Worm (Caenorhabditis elegans) whole organism, L3 larva: ENCODE data around the gene Y75B8A.7.
A peak's percentile ranks its signal among the peaks of the same experiment; 100 is the strongest.

ENCODE experiments used
- ceh-16 ChIP-seq: sonication (generic microtip); optimal IDR thresholded peaks from 2 replicates; lab custom pipeline; 2017; ENCODE audit warnings: missing biosample characterization, missing genetic modification characterization
- ceh-28 ChIP-seq: fragments of 150-350 bp; optimal IDR thresholded peaks from 2 replicates; lab custom pipeline; 2014; ENCODE audit warnings: missing biosample characterization, missing genetic modification reagents, missing genetic modification characterization
- ceh-82 ChIP-seq: fragments of 150-350 bp; optimal IDR thresholded peaks from 2 replicates; lab custom pipeline; 2014; ENCODE audit warnings: missing biosample characterization, missing genetic modification characterization
- ceh-9 ChIP-seq: sonication (generic microtip); optimal IDR thresholded peaks from 2 replicates; lab custom pipeline; 2018; ENCODE audit warnings: missing biosample characterization, missing genetic modification characterization
- daf-12 ChIP-seq: fragments of 150-350 bp; optimal IDR thresholded peaks from 2 replicates; lab custom pipeline; 2014; ENCODE audit warnings: missing biosample characterization, missing genetic modification reagents, missing genetic modification characterization
- egl-27 ChIP-seq: sonication (generic microtip); optimal IDR thresholded peaks from 4 replicates; lab custom pipeline; 2017; ENCODE audit warnings: missing biosample characterization, missing genetic modification reagents, missing genetic modification characterization
- egl-5 ChIP-seq: fragments of 150-350 bp; optimal IDR thresholded peaks from 2 replicates; lab custom pipeline; 2017; ENCODE audit warnings: missing biosample characterization, missing genetic modification reagents, missing genetic modification characterization, inconsistent platforms
- elt-2 ChIP-seq: sonication (generic microtip); optimal IDR thresholded peaks from 2 replicates; lab custom pipeline; 2016; ENCODE audit warnings: missing genetic modification reagents, mild to moderate bottlenecking, missing genetic modification characterization, missing compliant biosample characterization
- elt-3 ChIP-seq, 3 experiments: fragments of 150-350 bp in 1 of 3; sonication (generic microtip) in 2 of 3; optimal IDR thresholded peaks; 2 replicates in 2 of 3; 4 replicates in 1 of 3; lab custom pipeline; 2014 to 2017; ENCODE audit warnings: missing biosample characterization in 3 of 3, missing genetic modification characterization in 3 of 3
- eor-1 ChIP-seq, 2 experiments: fragments of 150-350 bp; optimal IDR thresholded peaks; 2 replicates each; lab custom pipeline; 2014 to 2018; ENCODE audit warnings: missing biosample characterization in 2 of 2, missing genetic modification characterization in 2 of 2
- fkh-10 ChIP-seq: sonication (generic microtip); optimal IDR thresholded peaks from 2 replicates; lab custom pipeline; 2017; ENCODE audit warnings: missing biosample characterization, missing genetic modification reagents, missing genetic modification characterization
- fkh-2 ChIP-seq: fragments of 150-350 bp; optimal IDR thresholded peaks from 2 replicates; lab custom pipeline; 2014; ENCODE audit warnings: missing biosample characterization, missing genetic modification reagents, missing genetic modification characterization
- fos-1 ChIP-seq: fragments of 150-350 bp; optimal IDR thresholded peaks from 2 replicates; lab custom pipeline; 2014; ENCODE audit warnings: missing biosample characterization, missing genetic modification characterization
- hmg-11 ChIP-seq: sonication (generic microtip); optimal IDR thresholded peaks from 2 replicates; lab custom pipeline; 2016; ENCODE audit warnings: missing genetic modification characterization, missing compliant biosample characterization
- jun-1 ChIP-seq: fragments of 150-350 bp; optimal IDR thresholded peaks from 2 replicates; lab custom pipeline; 2014; ENCODE audit warnings: missing biosample characterization, missing genetic modification reagents, missing genetic modification characterization
- lin-15B ChIP-seq: fragments of 150-350 bp; optimal IDR thresholded peaks from 2 replicates; lab custom pipeline; 2014; ENCODE audit warnings: missing biosample characterization, missing genetic modification characterization
- lin-39 ChIP-seq: fragments of 150-350 bp; optimal IDR thresholded peaks from 2 replicates; lab custom pipeline; 2018; ENCODE audit warnings: missing biosample characterization, missing genetic modification reagents, missing genetic modification characterization
- mdl-1 ChIP-seq: fragments of 150-350 bp; optimal IDR thresholded peaks from 2 replicates; lab custom pipeline; 2014; ENCODE audit warnings: missing biosample characterization, missing genetic modification characterization
- nfya-1 ChIP-seq: sonication (generic microtip); optimal IDR thresholded peaks from 2 replicates; lab custom pipeline; 2017; ENCODE audit warnings: missing genetic modification characterization, mild to moderate bottlenecking, missing compliant biosample characterization, antibody characterized with exemption, moderate library complexity; ENCODE audit not compliant: insufficient read depth
- nhr-12 ChIP-seq: fragments of 150-350 bp; optimal IDR thresholded peaks from 2 replicates; lab custom pipeline; 2014; ENCODE audit warnings: missing biosample characterization, missing genetic modification characterization
- nhr-23 ChIP-seq: fragments of 150-350 bp; optimal IDR thresholded peaks from 2 replicates; lab custom pipeline; 2014; ENCODE audit warnings: missing biosample characterization, missing genetic modification reagents, missing genetic modification characterization
- nhr-25 ChIP-seq: sonication (generic microtip); optimal IDR thresholded peaks from 2 replicates; lab custom pipeline; 2017; ENCODE audit warnings: missing biosample characterization, missing genetic modification characterization
- nhr-43 ChIP-seq: sonication (generic microtip); optimal IDR thresholded peaks from 2 replicates; lab custom pipeline; 2016; ENCODE audit warnings: mild to moderate bottlenecking, missing genetic modification characterization, missing compliant biosample characterization; ENCODE audit not compliant: poor library complexity, severe bottlenecking
- nhr-67 ChIP-seq: fragments of 150-350 bp; optimal IDR thresholded peaks from 2 replicates; lab custom pipeline; 2014; ENCODE audit warnings: missing biosample characterization, missing genetic modification characterization
- nhr-76 ChIP-seq: fragments of 150-350 bp; sonication (generic microtip); optimal IDR thresholded peaks from 5 replicates; lab custom pipeline; 2014; ENCODE audit warnings: missing biosample characterization, missing genetic modification characterization
- nhr-77 ChIP-seq: fragments of 150-350 bp; optimal IDR thresholded peaks from 2 replicates; lab custom pipeline; 2014; ENCODE audit warnings: missing biosample characterization, missing genetic modification characterization
- pha-4 ChIP-seq: fragments of 150-350 bp; optimal IDR thresholded peaks from 2 replicates; lab custom pipeline; 2014; ENCODE audit warnings: missing biosample characterization, missing genetic modification reagents, missing genetic modification characterization
- pqm-1 ChIP-seq: fragments of 150-350 bp; optimal IDR thresholded peaks from 2 replicates; lab custom pipeline; 2017; ENCODE audit warnings: missing biosample characterization, missing genetic modification characterization, inconsistent platforms
- sea-2 ChIP-seq: fragments of 150-350 bp; sonication (generic microtip); optimal IDR thresholded peaks from 4 replicates; lab custom pipeline; 2014; ENCODE audit warnings: missing biosample characterization, missing genetic modification reagents, missing genetic modification characterization
- skn-1 ChIP-seq: fragments of 150-350 bp; optimal IDR thresholded peaks from 2 replicates; lab custom pipeline; 2014; ENCODE audit warnings: missing biosample characterization, missing genetic modification characterization
- snpc-4 ChIP-seq: fragments of 150-350 bp; optimal IDR thresholded peaks from 2 replicates; lab custom pipeline; 2014; ENCODE audit warnings: missing biosample characterization, missing genetic modification characterization
- tbx-2 ChIP-seq: sonication (generic microtip); optimal IDR thresholded peaks from 2 replicates; lab custom pipeline; 2016; ENCODE audit warnings: mild to moderate bottlenecking, missing genetic modification characterization, missing compliant biosample characterization
- unc-39 ChIP-seq: sonication (generic microtip); optimal IDR thresholded peaks from 4 replicates; lab custom pipeline; 2017; ENCODE audit warnings: missing biosample characterization, missing genetic modification characterization
- unc-62 ChIP-seq: fragments of 150-350 bp; sonication (generic microtip); optimal IDR thresholded peaks from 4 replicates; lab custom pipeline; 2014; ENCODE audit warnings: missing biosample characterization, missing genetic modification reagents, missing genetic modification characterization
- ztf-11 ChIP-seq: fragments of 150-350 bp; optimal IDR thresholded peaks from 2 replicates; lab custom pipeline; 2014; ENCODE audit warnings: missing biosample characterization, missing genetic modification characterization
- ztf-4 ChIP-seq: fragments of 150-350 bp; optimal IDR thresholded peaks from 2 replicates; lab custom pipeline; 2014; ENCODE audit warnings: missing biosample characterization, missing genetic modification characterization

Gene Y75B8A.7

DNA sequence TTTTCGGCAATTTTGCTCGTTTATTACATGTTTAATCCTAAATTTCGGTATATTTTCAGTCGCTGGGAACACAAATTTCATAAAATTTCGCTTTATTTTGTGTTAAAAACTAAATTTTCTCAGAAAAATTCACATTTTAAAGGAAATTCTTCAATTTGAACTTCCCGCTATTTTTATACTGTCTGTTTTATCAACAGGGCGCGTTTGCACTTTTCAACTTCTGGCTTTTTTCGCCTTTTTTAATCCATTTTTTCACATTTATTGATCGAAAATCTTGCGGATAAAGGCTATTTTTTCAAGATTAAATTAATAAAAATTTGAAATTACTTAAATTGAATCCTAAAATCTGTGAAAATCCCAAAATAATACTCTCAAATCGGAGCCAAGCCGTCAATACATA is 542 bp upstream of the Y75B8A.7 start:
- no peak for TF ChIP-seq jun-1 (tag; lab: Kevin White, UChicago)
- TF ChIP-seq ztf-4 (tag; lab: Kevin White, UChicago): no peak
- no peak for TF ChIP-seq daf-12 (tag; lab: Kevin White, UChicago)
- TF ChIP-seq lin-15B (tag; lab: Kevin White, UChicago): peak; percentile 78
- no peak for TF ChIP-seq lin-39 (tag; lab: Kevin White, UChicago)
- TF ChIP-seq pha-4 (tag; lab: Kevin White, UChicago): peak; percentile 68
- no peak for TF ChIP-seq nhr-25 (tag; lab: Kevin White, UChicago)
- no peak for TF ChIP-seq fkh-2 (tag; lab: Kevin White, UChicago)
- TF ChIP-seq sea-2: no peak
- TF ChIP-seq nhr-12 (tag; lab: Kevin White, UChicago): no peak
- TF ChIP-seq pqm-1: no peak
- TF ChIP-seq nhr-43: no peak
- no peak for TF ChIP-seq eor-1 (tag; optimal IDR thresholded peaks at IDR 0.05; lab: Kevin White, UChicago)
- no peak for TF ChIP-seq nhr-67
- peak; percentile 34 for TF ChIP-seq skn-1
- TF ChIP-seq ceh-9 (tag; lab: Kevin White, UChicago): no peak
- peak; percentile 47 for TF ChIP-seq nhr-23 (tag; lab: Kevin White, UChicago)
- TF ChIP-seq nfya-1: peak; percentile 72
- TF ChIP-seq elt-3 (tag; optimal IDR thresholded peaks at IDR 0.05; lab: Kevin White, UChicago): no peak
- peak; percentile 27 for TF ChIP-seq snpc-4 (tag; lab: Kevin White, UChicago)
- no peak for TF ChIP-seq unc-39 (tag; lab: Kevin White, UChicago)
- TF ChIP-seq nhr-77 (tag; lab: Kevin White, UChicago): no peak
- TF ChIP-seq fkh-10 (GFP tag; lab: Kevin White, UChicago): no peak
- no peak for TF ChIP-seq mdl-1 (tag; lab: Kevin White, UChicago)
- no peak for TF ChIP-seq hmg-11 (tag; lab: Kevin White, UChicago)
- no peak for TF ChIP-seq egl-27 (tag; lab: Kevin White, UChicago)
- no peak for TF ChIP-seq unc-62 (GFP tag; lab: Kevin White, UChicago)
- TF ChIP-seq ceh-82: no peak
- no peak for TF ChIP-seq fos-1 (tag; lab: Kevin White, UChicago)
- TF ChIP-seq nhr-76: no peak
- TF ChIP-seq ceh-28 (tag; lab: Kevin White, UChicago): no peak
- TF ChIP-seq ztf-11 (tag; lab: Kevin White, UChicago): no peak
- TF ChIP-seq, all 47 proteins: peak for 6

DNA sequence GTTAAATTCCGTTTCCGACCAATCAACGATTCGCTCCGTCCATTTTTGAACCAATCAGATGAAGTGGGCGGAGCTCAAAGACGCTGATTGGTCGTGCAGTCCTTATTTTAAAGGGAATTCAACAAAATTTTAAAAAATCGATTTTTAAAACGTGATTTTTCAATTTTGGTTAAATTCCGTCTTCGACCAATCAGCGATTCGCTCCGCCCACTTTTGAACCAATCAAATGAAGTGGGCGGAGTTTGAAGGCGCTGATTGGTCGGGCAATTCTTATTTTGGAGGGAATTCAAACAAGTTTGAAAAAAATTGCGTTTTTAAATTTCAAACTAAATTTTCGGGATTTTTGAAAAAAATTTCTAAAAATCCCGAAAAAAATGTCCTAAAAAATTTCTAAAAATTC is 815 bp downstream of the Y75B8A.7 start:
- no peak for TF ChIP-seq ceh-16 (tag; lab: Kevin White, UChicago)
- no peak for TF ChIP-seq tbx-2 (tag; lab: Kevin White, UChicago)
- TF ChIP-seq unc-39 (tag; lab: Kevin White, UChicago): no peak
- peak; percentile 74 for TF ChIP-seq nfya-1
- TF ChIP-seq skn-1: no peak

ce11 chrIII:12155759-12156158 is 3.1 kb downstream of the Y75B8A.7 start:
- TF ChIP-seq nfya-1 (peak; percentile 99), elt-2 (tag; lab: Kevin White, UChicago) (no peak), egl-5 (tag; lab: Kevin White, UChicago) (no peak)

- TF ChIP-seq nfya-1 (peak; percentile 77), fkh-10 (GFP tag; lab: Kevin White, UChicago) (no peak)
These were observed 3.9 kb downstream of the Y75B8A.7 start for ce11 chrIII:12156582-12156981.

- TF ChIP-seq nhr-77 (tag; lab: Kevin White, UChicago): no peak
- TF ChIP-seq nfya-1: peak; percentile 78
- no peak for TF ChIP-seq eor-1 (tag; optimal IDR thresholded peaks at IDR 0.05; lab: Kevin White, UChicago)
- TF ChIP-seq, all 47 proteins: peak for 1
These were observed 4.9 kb downstream of the Y75B8A.7 start for ce11 chrIII:12157576-12157975.
